Worm (Caenorhabditis elegans) whole organism, L2 larva: ENCODE results near the gene Y102A5C.27.

Source experiments
- F13H6.1 ChIP-seq: sonication (generic microtip); optimal IDR thresholded peaks from 2 replicates; lab custom pipeline; 2016; ENCODE audit warnings: missing genetic modification characterization, missing compliant biosample characterization
- ama-1 ChIP-seq: fragments of 150-350 bp; optimal IDR thresholded peaks from 2 replicates; lab custom pipeline; 2018; ENCODE audit warnings: inconsistent platforms
- ceh-16 ChIP-seq: fragments of 150-350 bp; optimal IDR thresholded peaks from 2 replicates; lab custom pipeline; 2014; ENCODE audit warnings: missing biosample characterization, missing genetic modification characterization
- ceh-82 ChIP-seq: fragments of 150-350 bp; optimal IDR thresholded peaks from 2 replicates; lab custom pipeline; 2014; ENCODE audit warnings: missing biosample characterization, missing genetic modification characterization
- egl-27 ChIP-seq: sonication (generic microtip); optimal IDR thresholded peaks from 3 replicates; lab custom pipeline; 2017; ENCODE audit warnings: missing biosample characterization, missing genetic modification reagents, missing genetic modification characterization
- fos-1 ChIP-seq: fragments of 150-350 bp; optimal IDR thresholded peaks from 2 replicates; lab custom pipeline; 2014; ENCODE audit warnings: missing biosample characterization, missing genetic modification characterization
- nhr-11 ChIP-seq: fragments of 150-350 bp; optimal IDR thresholded peaks from 2 replicates; lab custom pipeline; 2014; ENCODE audit warnings: missing biosample characterization, missing genetic modification characterization
- nhr-12 ChIP-seq: fragments of 150-350 bp; optimal IDR thresholded peaks from 2 replicates; lab custom pipeline; 2014; ENCODE audit warnings: missing biosample characterization, missing genetic modification characterization
- nhr-77 ChIP-seq: fragments of 150-350 bp; optimal IDR thresholded peaks from 2 replicates; lab custom pipeline; 2014; ENCODE audit warnings: missing biosample characterization, missing genetic modification characterization
- peb-1 ChIP-seq: fragments of 150-350 bp; optimal IDR thresholded peaks from 2 replicates; lab custom pipeline; 2014; ENCODE audit warnings: missing biosample characterization, missing genetic modification characterization
- skn-1 ChIP-seq: sonication (generic microtip); optimal IDR thresholded peaks from 2 replicates; lab custom pipeline; 2017; ENCODE audit warnings: missing biosample characterization, missing genetic modification characterization
- snpc-4 ChIP-seq: fragments of 150-350 bp; optimal IDR thresholded peaks from 2 replicates; lab custom pipeline; 2014; ENCODE audit warnings: missing biosample characterization, missing genetic modification characterization
- unc-55 ChIP-seq: fragments of 150-350 bp; sonication (generic microtip); optimal IDR thresholded peaks from 3 replicates; lab custom pipeline; 2014; ENCODE audit warnings: missing biosample characterization, missing genetic modification reagents, missing genetic modification characterization

- no peak for TF ChIP-seq egl-27
- no peak for TF ChIP-seq peb-1
- no peak for TF ChIP-seq ceh-82 (tag; lab: Kevin White, UChicago)
- no peak for TF ChIP-seq skn-1 (tag; lab: Kevin White, UChicago)
- TF ChIP-seq ceh-16 (tag; lab: Kevin White, UChicago), result no peak
- TF ChIP-seq fos-1 (tag; lab: Kevin White, UChicago), result no peak
- no peak for TF ChIP-seq nhr-77
- no peak for TF ChIP-seq nhr-11 (tag; lab: Kevin White, UChicago)
- no peak for TF ChIP-seq unc-55 (GFP tag; lab: Kevin White, UChicago)
- TF ChIP-seq ama-1 (lab: Kevin White, UChicago), result no peak
- no peak for TF ChIP-seq F13H6.1
- TF ChIP-seq snpc-4, result no peak
- TF ChIP-seq nhr-12 (tag; lab: Kevin White, UChicago), result no peak
Observed at ce11 chrV:17000635-17001034, 12.1 kb upstream of the Y102A5C.27 start.
